Fruit fly (Drosophila melanogaster) whole organism, pupa: ENCODE data around the gene CG14322.

Experiments used
- CG10348 ChIP-seq: fragments of 200-800 bp; sonication (Bioruptor generic); IDR thresholded peaks from 2 replicates; pipeline ENCODE4 v1.3.6; 2022; ENCODE audit warnings: missing biosample characterization, missing genetic modification characterization
- CG12605 ChIP-seq: fragments of 200-800 bp; sonication (Bioruptor generic); IDR thresholded peaks from 2 replicates; pipeline ENCODE4 v1.3.6; 2022; ENCODE audit warnings: missing biosample characterization, missing genetic modification characterization
- CG15710 ChIP-seq: fragments of 200-800 bp; sonication (Bioruptor generic); optimal IDR thresholded peaks from 2 replicates; lab custom pipeline; 2018; ENCODE audit warnings: missing biosample characterization, mild to moderate bottlenecking, missing genetic modification characterization, moderate library complexity
- CG34367 ChIP-seq: fragments of 200-800 bp; sonication (Bioruptor generic); optimal IDR thresholded peaks from 2 replicates; lab custom pipeline; 2018; ENCODE audit warnings: missing biosample characterization, mild to moderate bottlenecking, missing genetic modification characterization
- CG8159 ChIP-seq: fragments of 200-800 bp; sonication (Bioruptor generic); optimal IDR thresholded peaks from 3 replicates; lab custom pipeline; 2018; ENCODE audit warnings: missing biosample characterization, mild to moderate bottlenecking, missing genetic modification characterization, moderate library complexity
- CG9948 ChIP-seq: fragments of 200-800 bp; sonication (Bioruptor generic); optimal IDR thresholded peaks from 2 replicates; lab custom pipeline; 2018; ENCODE audit warnings: missing biosample characterization, mild to moderate bottlenecking, missing genetic modification characterization, moderate library complexity
- D1 ChIP-seq: fragments of 200-800 bp; sonication (Bioruptor generic); optimal IDR thresholded peaks from 2 replicates; lab custom pipeline; 2018; ENCODE audit warnings: missing biosample characterization, mild to moderate bottlenecking, missing genetic modification characterization, moderate library complexity
- EcR ChIP-seq: fragments of 200-800 bp; sonication (Bioruptor generic); optimal IDR thresholded peaks from 3 replicates; lab custom pipeline; 2019; ENCODE audit warnings: missing biosample characterization, missing genetic modification characterization, mild to moderate bottlenecking, moderate library complexity, missing genetic modification reagents
- Ets98B ChIP-seq: fragments of 200-800 bp; sonication (Bioruptor generic); IDR thresholded peaks from 2 replicates; pipeline ENCODE4 v1.3.6; 2022; ENCODE audit warnings: missing biosample characterization, missing genetic modification characterization
- Pif1A ChIP-seq: fragments of 200-800 bp; sonication (Bioruptor generic); optimal IDR thresholded peaks from 3 replicates; lab custom pipeline; 2016; ENCODE audit warnings: missing biosample characterization, missing genetic modification characterization

DNA sequence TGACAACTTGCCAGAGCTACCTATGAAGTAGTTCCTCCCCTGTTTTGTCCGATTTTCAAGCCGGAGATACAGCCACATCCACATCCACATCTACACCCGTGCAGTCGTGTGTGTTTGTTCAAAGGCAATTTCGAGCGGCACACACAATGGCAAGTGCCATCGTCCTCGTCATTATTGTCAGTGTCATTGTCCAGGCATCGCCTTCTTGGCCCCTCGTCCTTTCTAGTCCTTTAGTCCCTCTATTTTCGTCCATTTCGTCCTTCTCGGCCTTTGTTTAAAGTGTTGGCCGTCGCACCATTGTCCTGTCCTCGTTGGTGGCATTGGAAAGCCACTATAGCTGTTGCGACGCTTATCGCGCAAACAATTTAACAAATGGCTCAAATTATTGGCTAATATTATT, 44.5 kb upstream of the CG14322 start:
- TF ChIP-seq Pif1A (no peak), CG9948 (no peak), D1 (tag; lab: Kevin White, UChicago) (no peak), EcR (no peak), CG34367 (tag; lab: Kevin White, UChicago) (no peak), Ets98B (GFP tag; lab: Robert Waterston, UW) (no peak), CG12605 (GFP tag; lab: Robert Waterston, UW) (no peak), CG10348 (GFP tag; lab: Robert Waterston, UW) (no peak), CG8159 (tag; lab: Kevin White, UChicago) (no peak), CG15710 (no peak)
